Fruit fly (Drosophila melanogaster) whole organism, embryonic: ENCODE measurements around the gene Csk.

Experiments used
- B-H2 ChIP-seq: fragments of 200-800 bp; sonication (Bioruptor generic); optimal IDR thresholded peaks from 2 replicates; lab custom pipeline; 2018; ENCODE audit warnings: missing biosample characterization, mild to moderate bottlenecking, missing genetic modification characterization
- CG10267 ChIP-seq: fragments of 200-800 bp; sonication (Bioruptor generic); optimal IDR thresholded peaks from 2 replicates; lab custom pipeline; 2018; ENCODE audit warnings: missing biosample characterization, mild to moderate bottlenecking, missing genetic modification characterization, moderate library complexity
- CG10274 ChIP-seq: fragments of 200-800 bp; sonication (Bioruptor generic); optimal IDR thresholded peaks from 3 replicates; lab custom pipeline; 2017; ENCODE audit warnings: missing biosample characterization, mild to moderate bottlenecking, missing genetic modification characterization
- CG11247 ChIP-seq: fragments of 200-800 bp; sonication (Bioruptor generic); IDR thresholded peaks from 2 replicates; pipeline ENCODE4 v1.3.6; 2022; ENCODE audit warnings: missing biosample characterization, missing genetic modification characterization
- CG11560 ChIP-seq: fragments of 200-800 bp; sonication (Bioruptor generic); IDR thresholded peaks from 3 replicates; pipeline ENCODE4 v1.3.6; 2022; ENCODE audit warnings: missing biosample characterization, missing genetic modification characterization
- CG12659 ChIP-seq: fragments of 200-800 bp; sonication (Bioruptor generic); optimal IDR thresholded peaks from 3 replicates; lab custom pipeline; 2017; ENCODE audit warnings: mild to moderate bottlenecking, missing biosample characterization, missing genetic modification reagents, missing genetic modification characterization
- CG14860 ChIP-seq: fragments of 200-800 bp; sonication (Bioruptor generic); IDR thresholded peaks from 3 replicates; pipeline ENCODE4 v1.3.6; 2022; ENCODE audit warnings: missing biosample characterization, missing genetic modification characterization; ENCODE audit not compliant: partially characterized antibody
- CG15011 ChIP-seq: fragments of 200-800 bp; sonication (Bioruptor generic); optimal IDR thresholded peaks from 3 replicates; lab custom pipeline; 2018; ENCODE audit warnings: missing biosample characterization, mild to moderate bottlenecking, missing genetic modification characterization
- CG1529 ChIP-seq: fragments of 200-800 bp; sonication (Bioruptor generic); optimal IDR thresholded peaks from 3 replicates; lab custom pipeline; 2018; ENCODE audit warnings: missing biosample characterization, missing genetic modification characterization
- CG15514 ChIP-seq: fragments of 200-800 bp; sonication (Bioruptor generic); optimal IDR thresholded peaks from 3 replicates; lab custom pipeline; 2017; ENCODE audit warnings: missing biosample characterization, missing genetic modification characterization, mild to moderate bottlenecking, moderate library complexity, missing genetic modification reagents
- CG17612 ChIP-seq: fragments of 200-800 bp; sonication (Bioruptor generic); IDR thresholded peaks from 2 replicates; pipeline ENCODE4 v1.3.6; 2022; ENCODE audit warnings: missing biosample characterization, missing genetic modification characterization
- CG18619 ChIP-seq: fragments of 200-800 bp; sonication (Bioruptor generic); optimal IDR thresholded peaks from 3 replicates; lab custom pipeline; 2017; ENCODE audit warnings: missing biosample characterization, mild to moderate bottlenecking, missing genetic modification characterization
- CG2712 ChIP-seq: fragments of 200-800 bp; optimal IDR thresholded peaks from 3 replicates; lab custom pipeline; 2019; ENCODE audit warnings: missing biosample characterization, mild to moderate bottlenecking, missing genetic modification characterization, moderate library complexity
- CG30431 ChIP-seq: fragments of 200-800 bp; sonication (Bioruptor generic); optimal IDR thresholded peaks from 2 replicates; lab custom pipeline; 2017; ENCODE audit warnings: missing biosample characterization, missing genetic modification characterization
- CG3065 ChIP-seq: fragments of 200-800 bp; sonication (Bioruptor generic); optimal IDR thresholded peaks from 2 replicates; lab custom pipeline; 2016; ENCODE audit warnings: missing biosample characterization, missing genetic modification characterization
- CG31441 ChIP-seq: fragments of 200-800 bp; sonication (Bioruptor generic); IDR thresholded peaks from 2 replicates; pipeline ENCODE4 v1.3.6; 2022; ENCODE audit warnings: missing biosample characterization, missing genetic modification characterization
- CG3407 ChIP-seq: fragments of 200-800 bp; sonication (Bioruptor generic); optimal IDR thresholded peaks from 2 replicates; lab custom pipeline; 2018; ENCODE audit warnings: missing biosample characterization, mild to moderate bottlenecking, missing genetic modification characterization
- CG4730 ChIP-seq: fragments of 200-800 bp; sonication (Bioruptor generic); IDR thresholded peaks from 2 replicates; pipeline ENCODE4 v1.3.6; 2022; ENCODE audit warnings: missing biosample characterization, missing genetic modification characterization
- CG5953 ChIP-seq: fragments of 200-800 bp; sonication (Bioruptor generic); IDR thresholded peaks from 2 replicates; pipeline ENCODE4 v1.3.6; 2022; ENCODE audit warnings: missing biosample characterization, missing genetic modification characterization
- CG6254 ChIP-seq: fragments of 200-800 bp; sonication (Bioruptor generic); optimal IDR thresholded peaks from 3 replicates; lab custom pipeline; 2017; ENCODE audit warnings: mild to moderate bottlenecking, missing biosample characterization, missing genetic modification reagents, missing genetic modification characterization
- CG7271 ChIP-seq: fragments of 200-800 bp; sonication (Bioruptor generic); optimal IDR thresholded peaks from 2 replicates; lab custom pipeline; 2018; ENCODE audit warnings: missing biosample characterization, mild to moderate bottlenecking, missing genetic modification characterization, moderate library complexity
- CG7786 ChIP-seq: fragments of 200-800 bp; sonication (Bioruptor generic); optimal IDR thresholded peaks from 2 replicates; lab custom pipeline; 2016; ENCODE audit warnings: missing biosample characterization, missing genetic modification characterization
- CG7839 ChIP-seq: fragments of 200-800 bp; sonication (Bioruptor generic); optimal IDR thresholded peaks from 3 replicates; lab custom pipeline; 2018; ENCODE audit warnings: missing biosample characterization, mild to moderate bottlenecking, missing genetic modification characterization, moderate library complexity
- CG8359 ChIP-seq: fragments of 200-800 bp; sonication (Bioruptor generic); optimal IDR thresholded peaks from 2 replicates; lab custom pipeline; 2017; ENCODE audit warnings: missing biosample characterization, mild to moderate bottlenecking, missing genetic modification characterization, borderline replicate concordance
- CG8388 ChIP-seq: fragments of 200-800 bp; sonication (Bioruptor generic); optimal IDR thresholded peaks from 2 replicates; lab custom pipeline; 2019; ENCODE audit warnings: missing biosample characterization, mild to moderate bottlenecking, missing genetic modification characterization, moderate library complexity
- CG9817 ChIP-seq: fragments of 200-800 bp; sonication (Bioruptor generic); optimal IDR thresholded peaks from 2 replicates; lab custom pipeline; 2018; ENCODE audit warnings: missing biosample characterization, mild to moderate bottlenecking, missing genetic modification characterization, moderate library complexity
- Camta ChIP-seq: fragments of 200-800 bp; sonication (Bioruptor generic); optimal IDR thresholded peaks from 2 replicates; lab custom pipeline; 2016; ENCODE audit warnings: missing biosample characterization, missing genetic modification characterization
- Dip2 ChIP-seq: fragments of 200-800 bp; sonication (Bioruptor generic); IDR thresholded peaks from 2 replicates; pipeline ENCODE4 v1.3.6; 2022; ENCODE audit warnings: missing biosample characterization, missing genetic modification characterization
- Elba2 ChIP-seq: fragments of 200-800 bp; sonication (Bioruptor generic); optimal IDR thresholded peaks from 3 replicates; lab custom pipeline; 2016; ENCODE audit warnings: missing biosample characterization, missing genetic modification characterization
- H2.0 ChIP-seq: fragments of 200-800 bp; sonication (Bioruptor generic); IDR thresholded peaks from 2 replicates; pipeline ENCODE4 v1.3.6; 2022; ENCODE audit warnings: missing biosample characterization, missing genetic modification characterization
- HLHmδ ChIP-seq: fragments of 200-800 bp; sonication (Bioruptor generic); optimal IDR thresholded peaks from 2 replicates; lab custom pipeline; 2018; ENCODE audit warnings: missing biosample characterization, mild to moderate bottlenecking, missing genetic modification characterization, moderate library complexity
- MTF-1 ChIP-seq: fragments of 200-800 bp; sonication (Bioruptor generic); optimal IDR thresholded peaks from 2 replicates; lab custom pipeline; 2018; ENCODE audit warnings: missing biosample characterization, mild to moderate bottlenecking, missing genetic modification characterization, borderline replicate concordance
- NFAT ChIP-seq: fragments of 200-800 bp; sonication (Bioruptor generic); IDR thresholded peaks from 2 replicates; pipeline ENCODE4 v1.3.6; 2022; ENCODE audit warnings: missing biosample characterization, missing genetic modification characterization
- Nf-YA ChIP-seq: fragments of 200-800 bp; sonication (Bioruptor generic); IDR thresholded peaks from 2 replicates; pipeline ENCODE4 v1.3.6; 2022; ENCODE audit warnings: missing biosample characterization, missing genetic modification characterization
- Vsx1 ChIP-seq: fragments of 200-800 bp; sonication (Bioruptor generic); optimal IDR thresholded peaks from 2 replicates; lab custom pipeline; 2017; ENCODE audit warnings: missing biosample characterization, mild to moderate bottlenecking, missing genetic modification characterization, missing genetic modification reagents
- al ChIP-seq: fragments of 200-800 bp; sonication (Bioruptor generic); IDR thresholded peaks from 2 replicates; pipeline ENCODE4 v1.3.6; 2022; ENCODE audit warnings: missing biosample characterization, missing genetic modification characterization
- ash1 ChIP-seq: fragments of 200-800 bp; sonication (Bioruptor generic); optimal IDR thresholded peaks from 2 replicates; lab custom pipeline; 2018; ENCODE audit warnings: missing biosample characterization, mild to moderate bottlenecking, missing genetic modification characterization
- croc ChIP-seq: fragments of 200-800 bp; sonication (Bioruptor generic); conservative IDR thresholded peaks from 3 replicates; pipeline ENCODE4 v1.3.6; 2022; ENCODE audit warnings: missing biosample characterization, missing genetic modification characterization
- cwo ChIP-seq: fragments of 200-800 bp; sonication (Bioruptor generic); optimal IDR thresholded peaks from 3 replicates; lab custom pipeline; 2017; ENCODE audit warnings: missing biosample characterization, missing genetic modification characterization, mild to moderate bottlenecking, moderate library complexity, missing genetic modification reagents
- dm ChIP-seq: fragments of 200-800 bp; sonication (Bioruptor generic); optimal IDR thresholded peaks from 3 replicates; lab custom pipeline; 2016; ENCODE audit warnings: missing biosample characterization, missing genetic modification characterization
- dmrt99B ChIP-seq: fragments of 200-800 bp; sonication (Bioruptor generic); optimal IDR thresholded peaks from 2 replicates; lab custom pipeline; 2018; ENCODE audit warnings: missing biosample characterization, mild to moderate bottlenecking, missing genetic modification characterization, moderate library complexity
- lmd ChIP-seq: fragments of 200-800 bp; sonication (Bioruptor generic); IDR thresholded peaks from 2 replicates; pipeline ENCODE4 v1.3.6; 2022; ENCODE audit warnings: missing biosample characterization, missing genetic modification characterization
- nau ChIP-seq: fragments of 200-800 bp; sonication (Bioruptor generic); optimal IDR thresholded peaks from 3 replicates; lab custom pipeline; 2017; ENCODE audit warnings: missing biosample characterization, mild to moderate bottlenecking, missing genetic modification characterization, missing genetic modification reagents
- pfk ChIP-seq: fragments of 200-800 bp; sonication (Bioruptor generic); optimal IDR thresholded peaks from 2 replicates; lab custom pipeline; 2018; ENCODE audit warnings: missing biosample characterization, mild to moderate bottlenecking, missing genetic modification characterization, moderate library complexity
- prd ChIP-seq, 3 experiments: fragments of >200 bp in 2 of 3; fragments of 200-800 bp in 1 of 3; sonication (Bioruptor generic) in 1 of 3; optimal IDR thresholded peaks in 2 of 3; IDR thresholded peaks in 1 of 3; 2 replicates in 2 of 3; 3 replicates in 1 of 3; pipeline versions ENCODE4 v1.3.6 to Lab custom; 2017 to 2022; ENCODE audit warnings: missing biosample characterization in 1 of 3, missing genetic modification characterization in 1 of 3
- pros ChIP-seq: fragments of 200-800 bp; sonication (Bioruptor generic); optimal IDR thresholded peaks from 3 replicates; lab custom pipeline; 2019; ENCODE audit warnings: missing biosample characterization, mild to moderate bottlenecking, missing genetic modification characterization, moderate library complexity
- stc ChIP-seq: fragments of 200-800 bp; sonication (Bioruptor generic); IDR thresholded peaks from 2 replicates; pipeline ENCODE4 v1.3.6; 2022; ENCODE audit warnings: missing biosample characterization, missing genetic modification characterization
- unpg ChIP-seq: fragments of 200-800 bp; sonication (Bioruptor generic); optimal IDR thresholded peaks from 3 replicates; lab custom pipeline; 2018; ENCODE audit warnings: missing biosample characterization, mild to moderate bottlenecking, missing genetic modification characterization, moderate library complexity
- vvl ChIP-seq: fragments of 200-800 bp; sonication (Bioruptor generic); IDR thresholded peaks from 2 replicates; pipeline ENCODE4 v1.3.6; 2022; ENCODE audit warnings: missing biosample characterization, missing genetic modification characterization
- wek ChIP-seq: fragments of 200-800 bp; sonication (Bioruptor generic); optimal IDR thresholded peaks from 3 replicates; lab custom pipeline; 2018; ENCODE audit warnings: missing biosample characterization, mild to moderate bottlenecking, missing genetic modification characterization, moderate library complexity

Gene Csk

dm6 chr3R:11617363-11617762, 33.1 kb downstream of the Csk start (continued):
- TF ChIP-seq CG11247 (GFP tag; lab: Robert Waterston, UW) = no peak
- TF ChIP-seq vvl (GFP tag; lab: Robert Waterston, UW) = peak; percentile 51; the same call in 1 of the 2 replicates
- TF ChIP-seq CG15514 (GFP tag; lab: Kevin White, UChicago) = no peak
- no peak for TF ChIP-seq Dip2 (GFP tag; lab: Robert Waterston, UW)
- peak; percentile 41 for TF ChIP-seq CG3407 (GFP tag; lab: Kevin White, UChicago)
- TF ChIP-seq al (GFP tag; lab: Robert Waterston, UW) = no peak
- no peak for TF ChIP-seq CG10274 (GFP tag; lab: Kevin White, UChicago)
- no peak for TF ChIP-seq CG18619 (GFP tag; lab: Kevin White, UChicago)
- TF ChIP-seq CG30431 (GFP tag; lab: Kevin White, UChicago) = no peak
- no peak for TF ChIP-seq CG8359 (GFP tag; lab: Kevin White, UChicago)
- TF ChIP-seq ash1 (GFP tag; lab: Kevin White, UChicago) = no peak
- peak; percentile 82 for TF ChIP-seq CG2712 (tag; lab: Kevin White, UChicago)
- no peak for TF ChIP-seq Vsx1
- no peak for TF ChIP-seq Nf-YA (GFP tag; lab: Robert Waterston, UW)
- TF ChIP-seq Camta = peak; percentile 5
- no peak for TF ChIP-seq Elba2
- no peak for TF ChIP-seq pros
- no peak for TF ChIP-seq wek
- no peak for TF ChIP-seq CG17612 (GFP tag; lab: Robert Waterston, UW)
- peak; percentile 52 for TF ChIP-seq CG10267 (tag; lab: Kevin White, UChicago)
- peak; percentile 58 for TF ChIP-seq unpg (GFP tag; lab: Kevin White, UChicago)
- TF ChIP-seq lmd (GFP tag; lab: Robert Waterston, UW) = no peak
- TF ChIP-seq cwo (GFP tag; lab: Kevin White, UChicago) = no peak
- peak; percentile 55 for TF ChIP-seq CG7839 (tag; lab: Kevin White, UChicago)
- TF ChIP-seq CG4730 (GFP tag; lab: Robert Waterston, UW) = no peak
- TF ChIP-seq H2.0 (GFP tag; lab: Robert Waterston, UW) = 0 out of 2 replicates have a peak, but pooled peaks have one; percentile 10
- peak; percentile 60 for TF ChIP-seq CG6254
- TF ChIP-seq CG5953 = no peak
- TF ChIP-seq dmrt99B (tag; lab: Kevin White, UChicago) = peak; percentile 36
- no peak for TF ChIP-seq MTF-1 (GFP tag; lab: Kevin White, UChicago)
- no peak for TF ChIP-seq CG7271 (tag; lab: Kevin White, UChicago)
- peak; percentile 48 for TF ChIP-seq croc (GFP tag; lab: Robert Waterston, UW)
- TF ChIP-seq CG12659 = no peak
- no peak for TF ChIP-seq CG11560 (tag; lab: Robert Waterston, UW)
- TF ChIP-seq nau (GFP tag; lab: Kevin White, UChicago) = no peak
- TF ChIP-seq pfk (GFP tag; lab: Kevin White, UChicago) = no peak
- TF ChIP-seq CG9817 (tag; lab: Kevin White, UChicago) = no peak
- TF ChIP-seq CG1529 (GFP tag; lab: Kevin White, UChicago) = peak; percentile 42
- TF ChIP-seq CG31441 (GFP tag; lab: Robert Waterston, UW) = peak; percentile 41; the same call in 1 of the 2 replicates
- no peak for TF ChIP-seq CG3065 (GFP tag; lab: Kevin White, UChicago)
- TF ChIP-seq NFAT (GFP tag; lab: Robert Waterston, UW) = no peak
- no peak for TF ChIP-seq dm
- no peak for TF ChIP-seq HLHmδ
- TF ChIP-seq prd (optimal IDR thresholded peaks at IDR 0.05; lab: Kevin White, UChicago) = no peak
- peak; percentile 7; the same call in 1 of the 3 replicates for TF ChIP-seq prd (GFP tag; IDR thresholded peaks at IDR 0.05; lab: Robert Waterston, UW)
- TF ChIP-seq CG14860 = no peak
- no peak for TF ChIP-seq B-H2 (GFP tag; lab: Kevin White, UChicago)
- no peak for TF ChIP-seq CG15011
- no peak for TF ChIP-seq stc (GFP tag; lab: Robert Waterston, UW)
- peak; percentile 55 for TF ChIP-seq CG8388 (GFP tag; lab: Kevin White, UChicago)
- no peak for TF ChIP-seq CG7786 (GFP tag; lab: Kevin White, UChicago)
